Fruit fly (Drosophila melanogaster) whole organism, embryonic: ENCODE results near the gene CG32026.

Experiments
- CG10274 ChIP-seq: fragments of 200-800 bp; sonication (Bioruptor generic); optimal IDR thresholded peaks from 3 replicates; lab custom pipeline; 2017; ENCODE audit warnings: missing biosample characterization, mild to moderate bottlenecking, missing genetic modification characterization
- CG18262 ChIP-seq: fragments of 200-800 bp; optimal IDR thresholded peaks from 3 replicates; lab custom pipeline; 2019; ENCODE audit warnings: missing biosample characterization, mild to moderate bottlenecking, missing genetic modification characterization, moderate library complexity
- CG9437 ChIP-seq: fragments of 200-800 bp; sonication (Bioruptor generic); optimal IDR thresholded peaks from 2 replicates; lab custom pipeline; 2018; ENCODE audit warnings: missing biosample characterization, mild to moderate bottlenecking, missing genetic modification characterization
- CG9609 ChIP-seq: fragments of 200-800 bp; sonication (Bioruptor generic); optimal IDR thresholded peaks from 3 replicates; lab custom pipeline; 2016; ENCODE audit warnings: missing biosample characterization, missing genetic modification characterization
- Mrtf ChIP-seq: fragments of 200-800 bp; sonication (Bioruptor generic); IDR thresholded peaks from 3 replicates; pipeline ENCODE4 v1.3.6; 2022; ENCODE audit warnings: missing biosample characterization, missing genetic modification characterization
- fu2 ChIP-seq: fragments of 200-800 bp; sonication (Bioruptor generic); optimal IDR thresholded peaks from 2 replicates; lab custom pipeline; 2016; ENCODE audit warnings: missing biosample characterization, missing genetic modification characterization
- sd ChIP-seq: fragments of 200-800 bp; sonication (Bioruptor generic); optimal IDR thresholded peaks from 3 replicates; lab custom pipeline; 2018; ENCODE audit warnings: missing biosample characterization, mild to moderate bottlenecking, missing genetic modification characterization, moderate library complexity
- toy ChIP-seq: fragments of 200-800 bp; sonication (Bioruptor generic); IDR thresholded peaks from 2 replicates; pipeline ENCODE4 v1.3.6; 2022; ENCODE audit warnings: missing biosample characterization, missing genetic modification characterization
- trem ChIP-seq: fragments of 200-800 bp; optimal IDR thresholded peaks from 3 replicates; lab custom pipeline; 2019; ENCODE audit warnings: missing biosample characterization, mild to moderate bottlenecking, missing genetic modification characterization, moderate library complexity

DNA sequence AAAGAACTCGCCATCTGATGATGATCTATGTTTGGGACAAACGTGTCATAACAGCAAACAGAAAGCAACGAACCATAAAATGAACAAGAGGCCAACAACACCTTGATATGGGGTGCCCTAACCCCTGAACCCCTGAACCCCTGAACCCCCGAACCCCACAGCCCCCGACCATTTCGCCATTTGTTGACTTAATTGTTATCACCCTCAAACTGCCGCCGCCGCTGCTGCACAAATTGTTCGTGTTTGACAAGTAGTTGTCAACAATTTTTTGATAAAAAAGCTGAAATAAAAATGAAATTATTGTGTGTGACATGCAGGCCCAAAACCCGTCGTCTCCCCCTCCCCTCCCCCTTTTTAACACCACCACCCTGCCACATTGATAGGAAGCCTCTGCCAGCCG lies 36.8 kb downstream of the CG32026 start:
- TF ChIP-seq toy (no peak), CG10274 (no peak), CG9609 (GFP tag; lab: Kevin White, UChicago) (no peak), fu2 (GFP tag; lab: Kevin White, UChicago) (no peak), CG9437 (GFP tag; lab: Kevin White, UChicago) (no peak), sd (tag; lab: Kevin White, UChicago) (no peak), CG18262 (tag; lab: Kevin White, UChicago) (no peak), trem (tag; lab: Kevin White, UChicago) (no peak), Mrtf (no peak)
